Worm (Caenorhabditis elegans) whole organism, L1 larva: ENCODE data around the gene str-190.

Source experiments
- C04F5.9 ChIP-seq: sonication (generic microtip); optimal IDR thresholded peaks from 2 replicates; lab custom pipeline; 2016; ENCODE audit warnings: missing genetic modification characterization, missing compliant biosample characterization
- C34B4.2 ChIP-seq: sonication (generic microtip); optimal IDR thresholded peaks from 2 replicates; lab custom pipeline; 2017; ENCODE audit warnings: mild to moderate bottlenecking, missing genetic modification characterization, missing compliant biosample characterization
- F16B12.6 ChIP-seq: fragments of 150-350 bp; optimal IDR thresholded peaks from 2 replicates; lab custom pipeline; 2014; ENCODE audit warnings: missing biosample characterization, missing genetic modification characterization
- Y116A8C.19 ChIP-seq: sonication (generic microtip); optimal IDR thresholded peaks from 2 replicates; lab custom pipeline; 2016; ENCODE audit warnings: missing compliant biosample characterization, missing genetic modification characterization, borderline replicate concordance
- aha-1 ChIP-seq: fragments of 150-350 bp; optimal IDR thresholded peaks from 2 replicates; lab custom pipeline; 2014; ENCODE audit warnings: missing biosample characterization, missing genetic modification characterization
- alr-1 ChIP-seq: fragments of 200-800 bp; sonication (Bioruptor generic); optimal IDR thresholded peaks from 2 replicates; lab custom pipeline; 2018; ENCODE audit warnings: borderline replicate concordance, mild to moderate bottlenecking, missing genetic modification characterization, missing compliant biosample characterization
- blmp-1 ChIP-seq: fragments of 150-350 bp; optimal IDR thresholded peaks from 2 replicates; lab custom pipeline; 2014; ENCODE audit warnings: missing biosample characterization, missing genetic modification characterization
- ceh-8 ChIP-seq: fragments of 200-800 bp; sonication (Bioruptor generic); optimal IDR thresholded peaks from 2 replicates; lab custom pipeline; 2018; ENCODE audit warnings: mild to moderate bottlenecking, missing genetic modification characterization, moderate library complexity, missing compliant biosample characterization
- ceh-82 ChIP-seq, 3 experiments: fragments of 150-350 bp in 1 of 3; sonication (generic microtip) in 2 of 3; optimal IDR thresholded peaks; 2 replicates each; lab custom pipeline; 2014 to 2017; ENCODE audit warnings: missing biosample characterization in 3 of 3, missing genetic modification characterization in 3 of 3
- ceh-88 ChIP-seq: fragments of 200-800 bp; sonication (Bioruptor generic); IDR thresholded peaks from 2 replicates; pipeline ENCODE4 v1.3.6; 2022; ENCODE audit warnings: missing genetic modification characterization, missing compliant biosample characterization
- ceh-90 ChIP-seq: sonication (generic microtip); optimal IDR thresholded peaks from 2 replicates; lab custom pipeline; 2016; ENCODE audit warnings: missing genetic modification characterization, missing compliant biosample characterization
- ces-1 ChIP-seq: fragments of 150-350 bp; optimal IDR thresholded peaks from 2 replicates; lab custom pipeline; 2014; ENCODE audit warnings: missing biosample characterization, missing genetic modification reagents, missing genetic modification characterization
- dpl-1 ChIP-seq, 3 experiments: fragments of 150-350 bp in 2 of 3; sonication (generic microtip) in 1 of 3; optimal IDR thresholded peaks; 2 replicates each; lab custom pipeline; 2014 to 2017; ENCODE audit warnings: missing biosample characterization in 3 of 3, missing genetic modification characterization in 3 of 3, missing genetic modification reagents in 3 of 3
- dsc-1 ChIP-seq: sonication (generic microtip); optimal IDR thresholded peaks from 2 replicates; lab custom pipeline; 2016; ENCODE audit warnings: mild to moderate bottlenecking, missing genetic modification characterization, missing compliant biosample characterization
- egl-13 ChIP-seq: sonication (generic microtip); optimal IDR thresholded peaks from 2 replicates; lab custom pipeline; 2016; ENCODE audit warnings: missing genotype, missing genetic modification reagents, missing genetic modification characterization, missing compliant biosample characterization
- egl-27 ChIP-seq, 2 experiments: fragments of 150-350 bp in 1 of 2; sonication (generic microtip); optimal IDR thresholded peaks; 3 replicates each; lab custom pipeline; 2017 to 2018; ENCODE audit warnings: missing biosample characterization in 2 of 2, missing genetic modification characterization in 2 of 2, missing genetic modification reagents in 2 of 2
- elt-2 ChIP-seq: sonication (generic microtip); optimal IDR thresholded peaks from 2 replicates; lab custom pipeline; 2016; ENCODE audit warnings: missing genetic modification characterization, mild to moderate bottlenecking, inconsistent platforms, missing compliant biosample characterization, missing genetic modification reagents
- elt-3 ChIP-seq, 6 experiments: fragments of 150-350 bp in 1 of 6; sonication (generic microtip); optimal IDR thresholded peaks; 2 replicates each; lab custom pipeline; 2017 to 2018; ENCODE audit warnings: missing biosample characterization in 6 of 6, missing genetic modification characterization in 6 of 6, inconsistent platforms in 1 of 6
- fkh-10 ChIP-seq: sonication (generic microtip); optimal IDR thresholded peaks from 2 replicates; lab custom pipeline; 2017; ENCODE audit warnings: missing biosample characterization, missing genetic modification reagents, missing genetic modification characterization
- fkh-4 ChIP-seq: sonication (generic microtip); optimal IDR thresholded peaks from 2 replicates; lab custom pipeline; 2016; ENCODE audit warnings: missing compliant biosample characterization, missing genetic modification characterization, borderline replicate concordance
- fos-1 ChIP-seq: fragments of 150-350 bp; optimal IDR thresholded peaks from 2 replicates; lab custom pipeline; 2014; ENCODE audit warnings: missing biosample characterization, missing genetic modification characterization
- grh-1 ChIP-seq: fragments of 200-800 bp; sonication (Bioruptor generic); IDR thresholded peaks from 2 replicates; pipeline ENCODE4 v1.3.6; 2022; ENCODE audit warnings: missing genetic modification reagents, missing genetic modification characterization, missing compliant biosample characterization
- hlh-17 ChIP-seq: fragments of 200-800 bp; sonication (Bioruptor generic); optimal IDR thresholded peaks from 2 replicates; lab custom pipeline; 2018; ENCODE audit warnings: missing genetic modification characterization, mild to moderate bottlenecking, missing compliant biosample characterization, moderate library complexity, borderline replicate concordance
- hpl-2 ChIP-seq: fragments of 150-350 bp; optimal IDR thresholded peaks from 2 replicates; lab custom pipeline; 2014; ENCODE audit warnings: missing biosample characterization, missing genetic modification reagents, missing genetic modification characterization
- isw-1 ChIP-seq: fragments of 200-800 bp; sonication (Bioruptor generic); IDR thresholded peaks from 2 replicates; pipeline ENCODE4 v1.3.6; 2022; ENCODE audit warnings: missing genetic modification characterization, missing compliant biosample characterization
- lin-35 ChIP-seq, 2 experiments: fragments of 150-350 bp; optimal IDR thresholded peaks; 2 replicates each; lab custom pipeline; 2014; ENCODE audit warnings: missing biosample characterization in 2 of 2, missing genetic modification characterization in 2 of 2, missing genetic modification reagents in 2 of 2
- lin-39 ChIP-seq: fragments of 150-350 bp; optimal IDR thresholded peaks from 2 replicates; lab custom pipeline; 2014; ENCODE audit warnings: missing biosample characterization, missing genetic modification reagents, missing genetic modification characterization
- lir-3 ChIP-seq: sonication (generic microtip); optimal IDR thresholded peaks from 2 replicates; lab custom pipeline; 2016; ENCODE audit warnings: mild to moderate bottlenecking, missing genetic modification characterization, moderate library complexity, missing compliant biosample characterization; ENCODE audit not compliant: poor library complexity
- mab-9 ChIP-seq: fragments of 200-800 bp; sonication (Bioruptor generic); IDR thresholded peaks from 2 replicates; pipeline ENCODE4 v1.3.6; 2022; ENCODE audit warnings: missing genetic modification reagents, missing genetic modification characterization, missing compliant biosample characterization
- mdl-1 ChIP-seq, 2 experiments: fragments of 150-350 bp; optimal IDR thresholded peaks; 2 replicates each; lab custom pipeline; 2014 to 2017; ENCODE audit warnings: missing biosample characterization in 2 of 2, missing genetic modification characterization in 2 of 2, inconsistent platforms in 1 of 2
- mef-2 ChIP-seq: fragments of 150-350 bp; optimal IDR thresholded peaks from 2 replicates; lab custom pipeline; 2014; ENCODE audit warnings: missing biosample characterization, missing genetic modification characterization
- nhr-11 ChIP-seq: fragments of 150-350 bp; optimal IDR thresholded peaks from 2 replicates; lab custom pipeline; 2014; ENCODE audit warnings: missing biosample characterization, missing genetic modification characterization
- nhr-12 ChIP-seq: sonication (generic microtip); optimal IDR thresholded peaks from 2 replicates; lab custom pipeline; 2017; ENCODE audit warnings: missing biosample characterization, missing genetic modification characterization
- nhr-19 ChIP-seq: fragments of 200-800 bp; sonication (Bioruptor generic); conservative IDR thresholded peaks from 2 replicates; pipeline ENCODE4 v1.3.6; 2022; ENCODE audit warnings: missing genetic modification characterization, missing compliant biosample characterization
- nhr-237 ChIP-seq: fragments of 150-350 bp; optimal IDR thresholded peaks from 2 replicates; lab custom pipeline; 2014; ENCODE audit warnings: missing biosample characterization, missing genetic modification characterization
- nhr-28 ChIP-seq: fragments of 150-350 bp; optimal IDR thresholded peaks from 2 replicates; lab custom pipeline; 2014; ENCODE audit warnings: missing biosample characterization, missing genetic modification characterization
- nhr-71 ChIP-seq: sonication (generic microtip); optimal IDR thresholded peaks from 2 replicates; lab custom pipeline; 2016; ENCODE audit warnings: mild to moderate bottlenecking, missing genetic modification characterization, moderate library complexity, missing compliant biosample characterization
- nhr-84 ChIP-seq: sonication (generic microtip); optimal IDR thresholded peaks from 2 replicates; lab custom pipeline; 2017; ENCODE audit warnings: missing biosample characterization, missing genetic modification characterization
- nhr-85 ChIP-seq: sonication (generic microtip); peaks from one replicate; lab custom pipeline; 2016; ENCODE audit warnings: missing genetic modification characterization, inconsistent platforms, missing compliant biosample characterization
- nhr-90 ChIP-seq: sonication (generic microtip); optimal IDR thresholded peaks from 2 replicates; lab custom pipeline; 2016; ENCODE audit warnings: mild to moderate bottlenecking, missing genetic modification characterization, missing compliant biosample characterization; ENCODE audit not compliant: poor library complexity
- pqm-1 ChIP-seq: sonication (generic microtip); optimal IDR thresholded peaks from 3 replicates; lab custom pipeline; 2017; ENCODE audit warnings: missing biosample characterization, missing genetic modification characterization
- skn-1 ChIP-seq: fragments of 150-350 bp; optimal IDR thresholded peaks from 2 replicates; lab custom pipeline; 2014; ENCODE audit warnings: missing biosample characterization, missing genetic modification characterization
- snpc-4 ChIP-seq: fragments of 150-350 bp; optimal IDR thresholded peaks from 2 replicates; lab custom pipeline; 2014; ENCODE audit warnings: missing biosample characterization, missing genetic modification characterization
- sox-4 ChIP-seq: sonication (generic microtip); optimal IDR thresholded peaks from 2 replicates; lab custom pipeline; 2016; ENCODE audit warnings: missing genetic modification characterization, missing compliant biosample characterization
- sptf-1 ChIP-seq: fragments of 150-350 bp; optimal IDR thresholded peaks from 2 replicates; lab custom pipeline; 2014; ENCODE audit warnings: missing biosample characterization, missing genetic modification characterization
- tbx-2 ChIP-seq: sonication (generic microtip); optimal IDR thresholded peaks from 2 replicates; lab custom pipeline; 2016; ENCODE audit warnings: missing genetic modification characterization, missing compliant biosample characterization
- unc-62 ChIP-seq: fragments of 150-350 bp; optimal IDR thresholded peaks from 2 replicates; lab custom pipeline; 2014; ENCODE audit warnings: missing biosample characterization, missing genetic modification reagents, missing genetic modification characterization
- unc-98 ChIP-seq: fragments of 200-800 bp; sonication (Bioruptor generic); IDR thresholded peaks from 2 replicates; pipeline ENCODE4 v1.3.6; 2022; ENCODE audit warnings: missing genetic modification characterization, missing compliant biosample characterization
- vab-15 ChIP-seq: sonication (generic microtip); optimal IDR thresholded peaks from 2 replicates; lab custom pipeline; 2017; ENCODE audit warnings: missing genotype, mild to moderate bottlenecking, missing genetic modification characterization, missing compliant biosample characterization
- xbp-1 ChIP-seq: sonication (generic microtip); optimal IDR thresholded peaks from 2 replicates; lab custom pipeline; 2016; ENCODE audit warnings: missing genetic modification characterization, missing compliant biosample characterization
- zag-1 ChIP-seq: fragments of 150-350 bp; optimal IDR thresholded peaks from 2 replicates; lab custom pipeline; 2014; ENCODE audit warnings: missing biosample characterization, missing genetic modification characterization
- zip-4 ChIP-seq: fragments of 200-800 bp; sonication (Bioruptor generic); optimal IDR thresholded peaks from 2 replicates; lab custom pipeline; 2018; ENCODE audit warnings: mild to moderate bottlenecking, missing genetic modification characterization, moderate library complexity, missing compliant biosample characterization
- ztf-11 ChIP-seq, 2 experiments: sonication (generic microtip); optimal IDR thresholded peaks; 2 replicates each; lab custom pipeline; 2016 to 2017; ENCODE audit warnings: missing genetic modification characterization in 2 of 2, missing biosample characterization in 1 of 2, missing compliant biosample characterization in 1 of 2

Gene str-190

DNA sequence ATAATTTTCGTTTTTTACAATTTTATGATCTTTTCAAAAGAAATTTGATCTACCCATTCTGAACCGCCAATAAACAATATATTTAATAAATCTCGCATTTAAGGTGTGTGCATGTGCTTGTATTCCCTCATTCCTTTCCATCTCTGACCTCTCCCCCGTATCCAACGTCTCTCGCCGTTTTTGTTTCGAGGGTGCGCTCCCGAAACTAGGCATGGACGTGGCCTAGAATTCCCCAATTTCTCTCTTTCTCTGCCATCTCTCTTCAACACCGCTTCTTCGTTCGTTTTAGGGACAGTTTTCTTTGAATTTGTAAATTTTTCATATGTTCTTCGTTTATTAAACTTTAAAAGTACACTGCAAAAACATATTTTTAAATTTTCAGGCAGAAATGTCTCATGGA, 12.8 kb downstream of the str-190 start, which contains the start of gene F25E5.1 (continued):
- TF ChIP-seq lin-39 (no peak), fos-1 (tag; lab: Kevin White, UChicago) (no peak), C34B4.2 (tag; lab: Kevin White, UChicago) (no peak), alr-1 (no peak), nhr-28 (tag; lab: Kevin White, UChicago) (no peak), lir-3 (tag; lab: Kevin White, UChicago) (peak; percentile 86), mdl-1 (tag; optimal IDR thresholded peaks at IDR 0.05; lab: Kevin White, UChicago) (peak in 1 of 2 experiments; percentile 58), zip-4 (no peak), egl-27 (tag; optimal IDR thresholded peaks at IDR 0.05; lab: Kevin White, UChicago) (no peak), nhr-85 (tag; lab: Kevin White, UChicago) (peak; percentile 87), sox-4 (tag; lab: Kevin White, UChicago) (peak; percentile 38), nhr-237 (no peak), nhr-19 (peak; percentile 70), blmp-1 (peak; percentile 37), nhr-11 (tag; lab: Kevin White, UChicago) (no peak), C04F5.9 (tag; lab: Kevin White, UChicago) (no peak), pqm-1 (tag; lab: Kevin White, UChicago) (no peak), ceh-82 (tag; optimal IDR thresholded peaks at IDR 0.05; lab: Kevin White, UChicago) (peak; percentile 42 to 73 (median 65)), ceh-8 (GFP tag; lab: Kevin White, UChicago) (peak; percentile 18), elt-3 (tag; optimal IDR thresholded peaks at IDR 0.05; lab: Kevin White, UChicago) (no peak), ceh-90 (peak; percentile 77), aha-1 (tag; lab: Kevin White, UChicago) (no peak), skn-1 (tag; lab: Kevin White, UChicago) (peak; percentile 49), ceh-88 (GFP tag; lab: Robert Waterston, UW) (no peak), hpl-2 (no peak), fkh-4 (tag; lab: Kevin White, UChicago) (peak; percentile 30), snpc-4 (peak; percentile 47), nhr-12 (tag; lab: Kevin White, UChicago) (no peak), isw-1 (GFP tag; lab: Robert Waterston, UW) (peak; percentile 57), grh-1 (GFP tag; lab: Robert Waterston, UW) (no peak), xbp-1 (tag; lab: Kevin White, UChicago) (peak; percentile 59), ztf-11 (tag; optimal IDR thresholded peaks at IDR 0.05; lab: Kevin White, UChicago) (peak in 1 of 2 experiments; percentile 72), nhr-84 (no peak), elt-2 (tag; lab: Kevin White, UChicago) (peak; percentile 33), fkh-10 (GFP tag; lab: Kevin White, UChicago) (no peak), ces-1 (no peak), sptf-1 (tag; lab: Kevin White, UChicago) (no peak), mef-2 (tag; lab: Kevin White, UChicago) (no peak), tbx-2 (tag; lab: Kevin White, UChicago) (peak; percentile 75), F16B12.6 (tag; lab: Kevin White, UChicago) (peak; percentile 42), unc-62 (GFP tag; lab: Kevin White, UChicago) (no peak), egl-13 (tag; lab: Kevin White, UChicago) (peak; percentile 43), dpl-1 (GFP tag; optimal IDR thresholded peaks at IDR 0.05; lab: Kevin White, UChicago) (peak; percentile 49 to 72 (median 63)), dsc-1 (tag; lab: Kevin White, UChicago) (peak; percentile 56), mab-9 (GFP tag; lab: Robert Waterston, UW) (0 out of 2 replicates have a peak, but pooled peaks have one; percentile 29), hlh-17 (GFP tag; lab: Kevin White, UChicago) (no peak), nhr-90 (peak; percentile 61), lin-35 (GFP tag; optimal IDR thresholded peaks at IDR 0.05; lab: Kevin White, UChicago) (peak; percentile 70 to 73), zag-1 (tag; lab: Kevin White, UChicago) (no peak), nhr-71 (tag; lab: Kevin White, UChicago) (peak; percentile 80), Y116A8C.19 (tag; lab: Kevin White, UChicago) (no peak), vab-15 (tag; lab: Kevin White, UChicago) (no peak), unc-98 (GFP tag; lab: Robert Waterston, UW) (peak; percentile 61)
